Worm (Caenorhabditis elegans) whole organism, L2 larva: Measurements from ENCODE around the gene F10G7.12.

Experiments used
- R02D3.7 ChIP-seq: fragments of 150-350 bp; optimal IDR thresholded peaks from 2 replicates; lab custom pipeline; 2014; ENCODE audit warnings: missing biosample characterization, missing genetic modification characterization
- ama-1 ChIP-seq: fragments of 150-350 bp; optimal IDR thresholded peaks from 2 replicates; lab custom pipeline; 2018; ENCODE audit warnings: inconsistent platforms
- ceh-82 ChIP-seq: fragments of 150-350 bp; optimal IDR thresholded peaks from 2 replicates; lab custom pipeline; 2014; ENCODE audit warnings: missing biosample characterization, missing genetic modification characterization
- dmd-4 ChIP-seq: sonication (generic microtip); optimal IDR thresholded peaks from 2 replicates; lab custom pipeline; 2017; ENCODE audit warnings: missing biosample characterization, missing genetic modification characterization
- egl-27 ChIP-seq: sonication (generic microtip); optimal IDR thresholded peaks from 3 replicates; lab custom pipeline; 2017; ENCODE audit warnings: missing biosample characterization, missing genetic modification reagents, missing genetic modification characterization
- fos-1 ChIP-seq: fragments of 150-350 bp; optimal IDR thresholded peaks from 2 replicates; lab custom pipeline; 2014; ENCODE audit warnings: missing biosample characterization, missing genetic modification characterization
- nhr-12 ChIP-seq: fragments of 150-350 bp; optimal IDR thresholded peaks from 2 replicates; lab custom pipeline; 2014; ENCODE audit warnings: missing biosample characterization, missing genetic modification characterization
- nhr-25 ChIP-seq: fragments of 150-350 bp; sonication (generic microtip); optimal IDR thresholded peaks from 3 replicates; lab custom pipeline; 2014; ENCODE audit warnings: missing biosample characterization, missing genetic modification characterization
- unc-62 ChIP-seq: fragments of 150-350 bp; optimal IDR thresholded peaks from 2 replicates; lab custom pipeline; 2014; ENCODE audit warnings: missing biosample characterization, missing genetic modification reagents, missing genetic modification characterization
- zag-1 ChIP-seq: fragments of 150-350 bp; optimal IDR thresholded peaks from 2 replicates; lab custom pipeline; 2014; ENCODE audit warnings: missing biosample characterization, missing genetic modification characterization
- ztf-1 ChIP-seq: fragments of 200-800 bp; sonication (Bioruptor generic); conservative IDR thresholded peaks from 2 replicates; pipeline ENCODE4 v1.3.6; 2022; ENCODE audit warnings: missing genetic modification characterization, missing compliant biosample characterization
- ztf-4 ChIP-seq: fragments of 150-350 bp; optimal IDR thresholded peaks from 2 replicates; lab custom pipeline; 2014; ENCODE audit warnings: missing biosample characterization, missing genetic modification characterization

DNA sequence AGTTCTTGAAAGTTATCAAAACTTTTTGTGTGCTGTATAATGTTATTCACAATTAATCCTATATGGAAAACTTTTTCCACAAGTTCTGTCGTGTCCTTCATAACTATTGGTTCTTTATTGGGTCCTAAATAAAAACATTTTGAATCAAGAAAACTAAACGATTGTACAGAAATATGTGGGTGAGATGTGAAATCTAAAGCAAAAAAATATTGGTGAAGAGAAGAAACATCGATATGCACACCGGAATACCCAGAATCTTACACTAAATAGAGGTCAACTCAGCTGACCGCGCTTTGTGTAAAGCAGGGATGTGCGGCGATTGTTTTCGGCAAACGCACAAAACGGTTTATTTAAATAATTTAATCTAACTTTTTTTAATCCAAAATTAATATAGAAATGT, 28.3 kb upstream of the F10G7.12 start, which contains the start of gene T05A7.13:
- TF ChIP-seq unc-62 (GFP tag; lab: Kevin White, UChicago) (no peak), nhr-12 (tag; lab: Kevin White, UChicago) (no peak), egl-27 (tag; lab: Kevin White, UChicago) (no peak), ceh-82 (tag; lab: Kevin White, UChicago) (no peak), dmd-4 (tag; lab: Kevin White, UChicago) (no peak), zag-1 (tag; lab: Kevin White, UChicago) (no peak), nhr-25 (no peak), ztf-1 (GFP tag; lab: Robert Waterston, UW) (no peak), ztf-4 (tag; lab: Kevin White, UChicago) (no peak), fos-1 (no peak), ama-1 (lab: Kevin White, UChicago) (no peak), R02D3.7 (tag; lab: Kevin White, UChicago) (no peak)
